Worm (Caenorhabditis elegans) whole organism, young adult: ENCODE measurements around the gene atx-3.
A peak's percentile ranks its signal among the peaks of the same experiment; 100 is the strongest.

Source experiments
- C17E4.6 ChIP-seq: fragments of 200-800 bp; sonication (Bioruptor generic); IDR thresholded peaks from 2 replicates; pipeline ENCODE4 v1.3.6; 2022; ENCODE audit warnings: missing genetic modification reagents, missing genetic modification characterization, missing compliant biosample characterization
- F23B12.7 ChIP-seq: sonication (generic microtip); optimal IDR thresholded peaks from 2 replicates; lab custom pipeline; 2017; ENCODE audit warnings: missing genetic modification characterization, mild to moderate bottlenecking, missing compliant biosample characterization, antibody characterized with exemption, moderate library complexity; ENCODE audit not compliant: insufficient read depth
- F37B4.10 ChIP-seq: fragments of 200-800 bp; sonication (Bioruptor generic); IDR thresholded peaks from 2 replicates; pipeline ENCODE4 v1.3.6; 2022; ENCODE audit warnings: missing genetic modification characterization, missing compliant biosample characterization
- F39B2.1 ChIP-seq: fragments of 200-800 bp; sonication (Bioruptor generic); IDR thresholded peaks from 2 replicates; pipeline ENCODE4 v1.3.6; 2022; ENCODE audit warnings: missing genetic modification reagents, missing genetic modification characterization, missing compliant biosample characterization
- F57C9.4 ChIP-seq: sonication (generic microtip); optimal IDR thresholded peaks from 2 replicates; lab custom pipeline; 2017; ENCODE audit warnings: mild to moderate bottlenecking, missing genetic modification characterization, missing compliant biosample characterization
- K11D2.4 ChIP-seq: fragments of 200-800 bp; sonication (Bioruptor generic); IDR thresholded peaks from 2 replicates; pipeline ENCODE4 v1.3.6; 2022; ENCODE audit warnings: missing genetic modification reagents, missing genetic modification characterization, missing compliant biosample characterization
- Y53G8AR.9 ChIP-seq: fragments of 200-800 bp; sonication (Bioruptor generic); conservative IDR thresholded peaks from 2 replicates; pipeline ENCODE4 v1.3.6; 2022; ENCODE audit warnings: missing genetic modification reagents, missing genetic modification characterization, missing compliant biosample characterization
- akir-1 ChIP-seq: fragments of 200-800 bp; sonication (Bioruptor generic); optimal IDR thresholded peaks from 2 replicates; lab custom pipeline; 2018; ENCODE audit warnings: mild to moderate bottlenecking, missing genetic modification characterization, moderate library complexity, missing compliant biosample characterization
- aptf-2 ChIP-seq: fragments of 200-800 bp; sonication (Bioruptor generic); conservative IDR thresholded peaks from 2 replicates; pipeline ENCODE4 v1.3.6; 2022; ENCODE audit warnings: missing genetic modification reagents, missing genetic modification characterization, missing compliant biosample characterization
- aptf-3 ChIP-seq: fragments of 200-800 bp; sonication (Bioruptor generic); IDR thresholded peaks from 2 replicates; pipeline ENCODE4 v1.3.6; 2022; ENCODE audit warnings: missing genetic modification characterization, missing compliant biosample characterization
- attf-3 ChIP-seq: fragments of 200-800 bp; sonication (Bioruptor generic); conservative IDR thresholded peaks from 2 replicates; pipeline ENCODE4 v1.3.6; 2022; ENCODE audit warnings: missing genetic modification reagents, missing genetic modification characterization, missing compliant biosample characterization
- bed-2 ChIP-seq: fragments of 200-800 bp; sonication (Bioruptor generic); IDR thresholded peaks from 2 replicates; pipeline ENCODE4 v1.3.6; 2022; ENCODE audit warnings: missing genetic modification reagents, missing genetic modification characterization, missing compliant biosample characterization
- cebp-1 ChIP-seq, 2 experiments: fragments of 200-800 bp in 1 of 2; sonication (Bioruptor generic) in 1 of 2; sonication (generic microtip) in 1 of 2; IDR thresholded peaks in 1 of 2; optimal IDR thresholded peaks in 1 of 2; 2 replicates each; pipeline versions ENCODE4 v1.3.6 to Lab custom; 2017 to 2022; ENCODE audit warnings: missing compliant biosample characterization in 2 of 2, missing genetic modification characterization in 2 of 2, mild to moderate bottlenecking in 1 of 2, missing genetic modification reagents in 1 of 2, moderate library complexity in 1 of 2
- cebp-2 ChIP-seq: fragments of 200-800 bp; sonication (Bioruptor generic); IDR thresholded peaks from 2 replicates; pipeline ENCODE4 v1.3.6; 2022; ENCODE audit warnings: missing genetic modification characterization, missing compliant biosample characterization
- ceh-27 ChIP-seq: fragments of 200-800 bp; sonication (Bioruptor generic); optimal IDR thresholded peaks from 2 replicates; lab custom pipeline; 2018; ENCODE audit warnings: mild to moderate bottlenecking, missing genetic modification characterization, moderate library complexity, missing compliant biosample characterization
- ceh-79 ChIP-seq: sonication (generic microtip); optimal IDR thresholded peaks from 2 replicates; lab custom pipeline; 2017; ENCODE audit warnings: mild to moderate bottlenecking, missing genetic modification characterization, missing compliant biosample characterization
- chd-7 ChIP-seq: sonication (generic microtip); optimal IDR thresholded peaks from 2 replicates; lab custom pipeline; 2016; ENCODE audit warnings: mild to moderate bottlenecking, missing genetic modification characterization, moderate library complexity, missing compliant biosample characterization
- dox-1 ChIP-seq: fragments of 200-800 bp; sonication (Bioruptor generic); IDR thresholded peaks from 2 replicates; pipeline ENCODE4 v1.3.6; 2022; ENCODE audit warnings: missing genetic modification reagents, missing genetic modification characterization, missing compliant biosample characterization
- dpl-1 ChIP-seq: fragments of 150-350 bp; optimal IDR thresholded peaks from 2 replicates; lab custom pipeline; 2014; ENCODE audit warnings: missing biosample characterization, missing genetic modification reagents, missing genetic modification characterization
- efl-1 ChIP-seq: fragments of 150-350 bp; optimal IDR thresholded peaks from 2 replicates; lab custom pipeline; 2014; ENCODE audit warnings: missing biosample characterization, missing genetic modification reagents, missing genetic modification characterization
- ets-4 ChIP-seq: fragments of 200-800 bp; sonication (Bioruptor generic); optimal IDR thresholded peaks from 2 replicates; lab custom pipeline; 2018; ENCODE audit warnings: mild to moderate bottlenecking, missing genetic modification characterization, missing compliant biosample characterization
- gei-17 ChIP-seq: fragments of 200-800 bp; sonication (Bioruptor generic); optimal IDR thresholded peaks from 2 replicates; lab custom pipeline; 2018; ENCODE audit warnings: mild to moderate bottlenecking, missing genetic modification characterization, missing compliant biosample characterization
- hlh-26 ChIP-seq: fragments of 200-800 bp; sonication (Bioruptor generic); conservative IDR thresholded peaks from 2 replicates; pipeline ENCODE4 v1.3.6; 2022; ENCODE audit warnings: missing genetic modification reagents, missing genetic modification characterization, missing compliant biosample characterization
- hmg-1.2 ChIP-seq: fragments of 200-800 bp; sonication (Bioruptor generic); IDR thresholded peaks from 2 replicates; pipeline ENCODE4 v1.3.6; 2022; ENCODE audit warnings: missing genetic modification reagents, missing genetic modification characterization, missing compliant biosample characterization
- hmg-20 ChIP-seq: fragments of 200-800 bp; sonication (Bioruptor generic); IDR thresholded peaks from 2 replicates; pipeline ENCODE4 v1.3.6; 2022; ENCODE audit warnings: missing genetic modification reagents, missing genetic modification characterization, missing compliant biosample characterization
- let-607 ChIP-seq, 2 experiments: fragments of 200-800 bp in 1 of 2; sonication (Bioruptor generic) in 1 of 2; sonication (generic microtip) in 1 of 2; optimal IDR thresholded peaks; 2 replicates each; lab custom pipeline; 2016 to 2018; ENCODE audit warnings: mild to moderate bottlenecking in 2 of 2, missing compliant biosample characterization in 2 of 2, missing genetic modification characterization in 2 of 2, moderate library complexity in 2 of 2, missing genotype in 1 of 2
- lir-1 ChIP-seq: fragments of 200-800 bp; sonication (Bioruptor generic); conservative IDR thresholded peaks from 2 replicates; pipeline ENCODE4 v1.3.6; 2022; ENCODE audit warnings: missing genetic modification reagents, missing genetic modification characterization, missing compliant biosample characterization
- lsl-1 ChIP-seq: fragments of 200-800 bp; sonication (Bioruptor generic); optimal IDR thresholded peaks from 2 replicates; lab custom pipeline; 2018; ENCODE audit warnings: mild to moderate bottlenecking, missing genetic modification characterization, moderate library complexity, missing compliant biosample characterization
- lsy-27 ChIP-seq: sonication (generic microtip); optimal IDR thresholded peaks from 2 replicates; lab custom pipeline; 2017; ENCODE audit warnings: missing genetic modification characterization, mild to moderate bottlenecking, missing compliant biosample characterization, antibody characterized with exemption, missing genotype, borderline replicate concordance; ENCODE audit not compliant: insufficient read depth
- madf-6 ChIP-seq: fragments of 200-800 bp; sonication (Bioruptor generic); IDR thresholded peaks from 2 replicates; pipeline ENCODE4 v1.3.6; 2022; ENCODE audit warnings: missing genetic modification reagents, missing genetic modification characterization, missing compliant biosample characterization
- mcd-1 ChIP-seq: fragments of 200-800 bp; sonication (Bioruptor generic); IDR thresholded peaks from 2 replicates; pipeline ENCODE4 v1.3.6; 2022; ENCODE audit warnings: missing genetic modification reagents, missing genetic modification characterization, missing compliant biosample characterization
- mel-28 ChIP-seq: sonication (generic microtip); optimal IDR thresholded peaks from 2 replicates; lab custom pipeline; 2016; ENCODE audit warnings: borderline replicate concordance, mild to moderate bottlenecking, missing genetic modification characterization, missing compliant biosample characterization
- nfya-2 ChIP-seq: fragments of 200-800 bp; sonication (Bioruptor generic); IDR thresholded peaks from 2 replicates; pipeline ENCODE4 v1.3.6; 2022; ENCODE audit warnings: missing genetic modification reagents, missing genetic modification characterization, missing compliant biosample characterization
- nhr-120 ChIP-seq: fragments of 200-800 bp; sonication (Bioruptor generic); IDR thresholded peaks from 2 replicates; pipeline ENCODE4 v1.3.6; 2022; ENCODE audit warnings: missing genetic modification characterization, missing compliant biosample characterization
- nhr-80 ChIP-seq: sonication (generic microtip); optimal IDR thresholded peaks from 2 replicates; lab custom pipeline; 2016; ENCODE audit warnings: missing genetic modification characterization, missing compliant biosample characterization
- nhr-90 ChIP-seq: sonication (generic microtip); optimal IDR thresholded peaks from 2 replicates; lab custom pipeline; 2016; ENCODE audit warnings: missing genotype, mild to moderate bottlenecking, missing genetic modification characterization, missing compliant biosample characterization
- pbrm-1 ChIP-seq: fragments of 200-800 bp; sonication (Bioruptor generic); IDR thresholded peaks from 2 replicates; pipeline ENCODE4 v1.3.6; 2022; ENCODE audit warnings: missing genetic modification reagents, missing genetic modification characterization, missing compliant biosample characterization
- rec-8 ChIP-seq, 2 experiments: sonication (generic microtip); optimal IDR thresholded peaks; 2 replicates each; lab custom pipeline; 2016; ENCODE audit warnings: mild to moderate bottlenecking in 2 of 2, missing genetic modification characterization in 2 of 2, missing genetic modification reagents in 2 of 2, missing genotype in 2 of 2, missing biosample characterization in 1 of 2, missing compliant biosample characterization in 1 of 2, moderate library complexity in 1 of 2
- snpc-1.1 ChIP-seq: sonication (generic microtip); optimal IDR thresholded peaks from 2 replicates; lab custom pipeline; 2017; ENCODE audit warnings: missing genetic modification characterization, mild to moderate bottlenecking, missing compliant biosample characterization, antibody characterized with exemption, moderate library complexity, missing genotype, missing genetic modification reagents; ENCODE audit not compliant: insufficient read depth
- snpc-4 ChIP-seq, 5 experiments: fragments of 150-350 bp in 1 of 5; sonication (generic microtip) in 4 of 5; optimal IDR thresholded peaks; 2 replicates each; lab custom pipeline; 2014 to 2018; ENCODE audit warnings: missing genetic modification characterization in 5 of 5, missing biosample characterization in 3 of 5, antibody characterized with exemption in 2 of 5, mild to moderate bottlenecking in 2 of 5, missing compliant biosample characterization in 2 of 5, missing genotype in 2 of 5, moderate library complexity in 2 of 5, missing genetic modification reagents in 1 of 5
- tbp1 ChIP-seq: fragments of 200-800 bp; sonication (Bioruptor generic); optimal IDR thresholded peaks from 2 replicates; lab custom pipeline; 2018; ENCODE audit warnings: mild to moderate bottlenecking, missing genetic modification characterization, missing compliant biosample characterization
- tbx-9 ChIP-seq: sonication (generic microtip); optimal IDR thresholded peaks from 2 replicates; lab custom pipeline; 2016; ENCODE audit warnings: borderline replicate concordance, missing genetic modification characterization, inconsistent platforms, missing compliant biosample characterization
- zfh-2 ChIP-seq: fragments of 200-800 bp; sonication (Bioruptor generic); conservative IDR thresholded peaks from 2 replicates; pipeline ENCODE4 v1.3.6; 2022; ENCODE audit warnings: missing genetic modification reagents, missing genetic modification characterization, missing compliant biosample characterization
- ztf-25 ChIP-seq: fragments of 200-800 bp; sonication (Bioruptor generic); IDR thresholded peaks from 2 replicates; pipeline ENCODE4 v1.3.6; 2022; ENCODE audit warnings: missing genetic modification reagents, missing genetic modification characterization, missing compliant biosample characterization
- ztf-3 ChIP-seq: fragments of 200-800 bp; sonication (Bioruptor generic); optimal IDR thresholded peaks from 2 replicates; lab custom pipeline; 2018; ENCODE audit warnings: mild to moderate bottlenecking, missing genetic modification characterization, missing compliant biosample characterization

The atx-3 gene

ce11 chrV:15566511-15567178, 10.6 kb downstream of the atx-3 start (continued):
- TF ChIP-seq pbrm-1 (GFP tag; lab: Robert Waterston, UW) = no peak
- peak; percentile 54; the same call in 1 of the 2 replicates for TF ChIP-seq lir-1 (GFP tag; lab: Robert Waterston, UW)
- peak; percentile 47 for TF ChIP-seq nhr-80 (tag; lab: Kevin White, UChicago)
- no peak for TF ChIP-seq aptf-2
- TF ChIP-seq nfya-2 (GFP tag; lab: Robert Waterston, UW) = no peak
- TF ChIP-seq hmg-20 = no peak
- no peak for TF ChIP-seq F37B4.10 (GFP tag; lab: Robert Waterston, UW)
- TF ChIP-seq K11D2.4 = peak; percentile 61; the same call in 1 of the 2 replicates
- TF ChIP-seq nhr-120 (GFP tag; lab: Robert Waterston, UW) = no peak
- no peak for TF ChIP-seq hlh-26 (GFP tag; lab: Robert Waterston, UW)
- 0 out of 2 replicates have a peak, but pooled peaks have one; percentile 4 for TF ChIP-seq mcd-1 (GFP tag; lab: Robert Waterston, UW)
- no peak for TF ChIP-seq efl-1 (GFP tag; lab: Kevin White, UChicago)
- no peak for TF ChIP-seq ceh-79 (tag; lab: Kevin White, UChicago)
- TF ChIP-seq let-607 (tag; optimal IDR thresholded peaks at IDR 0.05; lab: Kevin White, UChicago) = no peak
- TF ChIP-seq aptf-3 (GFP tag; lab: Robert Waterston, UW) = no peak
- no peak for TF ChIP-seq snpc-1.1 (tag; lab: Kevin White, UChicago)
- TF ChIP-seq tbp1 (GFP tag; lab: Kevin White, UChicago) = peak; percentile 49
- TF ChIP-seq zfh-2 = peak; percentile 64; the same call in 1 of the 2 replicates
- peak; percentile 33; the same call in 1 of the 2 replicates for TF ChIP-seq hmg-1.2 (GFP tag; lab: Robert Waterston, UW)
- TF ChIP-seq bed-2 (GFP tag; lab: Robert Waterston, UW) = no peak
- no peak for TF ChIP-seq lsy-27 (tag; lab: Kevin White, UChicago)
- no peak for TF ChIP-seq ztf-25 (GFP tag; lab: Robert Waterston, UW)
- TF ChIP-seq tbx-9 = no peak
- TF ChIP-seq snpc-4 (GFP tag; optimal IDR thresholded peaks at IDR 0.05; lab: Kevin White, UChicago) = no peak
- TF ChIP-seq snpc-4 (tag; optimal IDR thresholded peaks at IDR 0.05; lab: Kevin White, UChicago) = peak; percentile 61 to 72 (median 64)
- TF ChIP-seq dox-1 (GFP tag; lab: Robert Waterston, UW) = no peak; the same call in 1 of the 2 replicates
- peak; percentile 37 for TF ChIP-seq ceh-27 (GFP tag; lab: Kevin White, UChicago)
- TF ChIP-seq cebp-1 (GFP tag; IDR thresholded peaks at IDR 0.05; lab: Robert Waterston, UW) = 0 out of 2 replicates have a peak, but pooled peaks have one; percentile 18
- peak; percentile 75 for TF ChIP-seq cebp-1 (tag; optimal IDR thresholded peaks at IDR 0.05; lab: Kevin White, UChicago)
- TF ChIP-seq gei-17 = no peak
- TF ChIP-seq lsl-1 (GFP tag; lab: Kevin White, UChicago) = no peak
- no peak for TF ChIP-seq F57C9.4 (tag; lab: Kevin White, UChicago)
- TF ChIP-seq mel-28 = no peak
- TF ChIP-seq nhr-90 (tag; lab: Kevin White, UChicago) = no peak
- TF ChIP-seq F23B12.7 (tag; lab: Kevin White, UChicago) = no peak
- TF ChIP-seq akir-1 = no peak
- TF ChIP-seq F39B2.1 (GFP tag; lab: Robert Waterston, UW) = no peak
- TF ChIP-seq madf-6 = no peak
- no peak for TF ChIP-seq ztf-3 (GFP tag; lab: Kevin White, UChicago)
- no peak for TF ChIP-seq C17E4.6 (GFP tag; lab: Robert Waterston, UW)
- TF ChIP-seq ets-4 (GFP tag; lab: Kevin White, UChicago) = no peak
- TF ChIP-seq cebp-2 = no peak
- peak; percentile 55 for TF ChIP-seq chd-7 (tag; lab: Kevin White, UChicago)
- no peak for TF ChIP-seq attf-3 (GFP tag; lab: Robert Waterston, UW)
- TF ChIP-seq dpl-1 (GFP tag; lab: Kevin White, UChicago) = no peak
- TF ChIP-seq rec-8 (tag; optimal IDR thresholded peaks at IDR 0.05; lab: Kevin White, UChicago) = no peak
- TF ChIP-seq Y53G8AR.9 = no peak
